Fruit fly (Drosophila melanogaster): ENCODE results near the gene ZAP3.
A peak's percentile ranks its signal among the peaks of the same experiment; 100 is the strongest.

The ZAP3 gene

dm6 chrX:10113910-10114790 is 31.9 kb upstream of the ZAP3 start:
- TF ChIP-seq CG13204 (GFP tag; optimal IDR thresholded peaks at IDR 0.05) (no peak), Pif1B (GFP tag; optimal IDR thresholded peaks at IDR 0.05) (peak; percentile 69), D1 (tag; optimal IDR thresholded peaks at IDR 0.05) (no peak), CG12605 (GFP tag; IDR thresholded peaks at IDR 0.05) (0 out of 2 replicates have a peak, but pooled peaks have one; percentile 10), CG34367 (tag; optimal IDR thresholded peaks at IDR 0.05) (peak; percentile 38), CG32121 (GFP tag; IDR thresholded peaks at IDR 0.05) (peak; percentile 42), Ets98B (GFP tag; IDR thresholded peaks at IDR 0.05) (peak; percentile 58), CG15710 (tag; optimal IDR thresholded peaks at IDR 0.05) (peak; percentile 24), EcR (GFP tag; optimal IDR thresholded peaks at IDR 0.05) (no peak), CG10348 (GFP tag; IDR thresholded peaks at IDR 0.05) (no peak), CG8301 (tag; optimal IDR thresholded peaks at IDR 0.05) (peak; percentile 81), rn (GFP tag; IDR thresholded peaks at IDR 0.05) (peak; percentile 59), Snoo (tag; optimal IDR thresholded peaks at IDR 0.05) (peak; percentile 79), CG14655 (GFP tag; optimal IDR thresholded peaks at IDR 0.05) (peak; percentile 86), CG17806 (tag; optimal IDR thresholded peaks at IDR 0.05) (peak; percentile 60), CG4496 (GFP tag; IDR thresholded peaks at IDR 0.05) (peak; percentile 58; the same call in 1 of the 3 replicates), fd96Ca (GFP tag; IDR thresholded peaks at IDR 0.05) (peak; percentile 64), CG9948 (tag; optimal IDR thresholded peaks at IDR 0.05) (peak; percentile 67), CG8159 (tag; optimal IDR thresholded peaks at IDR 0.05) (peak; percentile 51), Pif1A (GFP tag; optimal IDR thresholded peaks at IDR 0.05) (peak; percentile 67), gl (tag; optimal IDR thresholded peaks at IDR 0.05) (no peak)

dm6 chrX:10110898-10111297 is 28.6 kb upstream of the ZAP3 start:
- TF ChIP-seq CG13204 (GFP tag; optimal IDR thresholded peaks at IDR 0.05) (peak; percentile 7), Pif1A (GFP tag; optimal IDR thresholded peaks at IDR 0.05) (peak; percentile 10), gl (tag; optimal IDR thresholded peaks at IDR 0.05) (no peak), CG4496 (GFP tag; IDR thresholded peaks at IDR 0.05) (0 out of 3 replicates have a peak, but pooled peaks have one; percentile 20)

DNA sequence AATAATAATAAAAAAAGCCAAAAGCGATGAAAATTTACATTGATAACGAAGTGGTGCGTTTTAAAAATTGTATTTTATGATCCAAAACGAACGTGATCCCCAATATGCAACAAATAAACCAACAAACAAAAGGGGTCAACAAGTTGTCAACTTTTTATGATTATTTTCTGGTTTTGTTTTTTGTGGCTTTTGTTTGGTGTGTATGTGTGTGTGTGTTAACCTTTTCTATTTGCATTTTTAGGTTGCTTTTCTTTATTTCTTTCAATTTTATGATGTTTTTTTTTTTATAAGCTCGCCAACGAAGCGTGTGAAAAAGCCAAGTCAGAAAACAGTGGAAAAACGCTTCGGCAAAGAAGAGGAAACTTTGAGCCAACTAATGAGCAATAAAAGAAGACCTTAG is 26.0 kb upstream of the ZAP3 start:
- TF ChIP-seq D1 (tag; optimal IDR thresholded peaks at IDR 0.05), result no peak
- no peak for TF ChIP-seq Pif1A (GFP tag; optimal IDR thresholded peaks at IDR 0.05)
- no peak for TF ChIP-seq CG32121 (GFP tag; IDR thresholded peaks at IDR 0.05)
- TF ChIP-seq gl (tag; optimal IDR thresholded peaks at IDR 0.05), result no peak
- no peak for TF ChIP-seq CG15710 (tag; optimal IDR thresholded peaks at IDR 0.05)
- TF ChIP-seq CG34367 (tag; optimal IDR thresholded peaks at IDR 0.05), result no peak
- TF ChIP-seq Snoo (tag; optimal IDR thresholded peaks at IDR 0.05), result no peak
- no peak for TF ChIP-seq EcR (GFP tag; optimal IDR thresholded peaks at IDR 0.05)
- TF ChIP-seq CG9948 (tag; optimal IDR thresholded peaks at IDR 0.05), result no peak

dm6 chrX:10106562-10107147 is 24.4 kb upstream of the ZAP3 start:
- TF ChIP-seq CG34367 (tag; optimal IDR thresholded peaks at IDR 0.05), result no peak
- no peak for TF ChIP-seq EcR (GFP tag; optimal IDR thresholded peaks at IDR 0.05)
- TF ChIP-seq CG32121 (GFP tag; IDR thresholded peaks at IDR 0.05), result peak; percentile 79
- peak; percentile 90 for TF ChIP-seq Ets98B (GFP tag; IDR thresholded peaks at IDR 0.05)
- TF ChIP-seq gl (tag; optimal IDR thresholded peaks at IDR 0.05), result no peak
- peak; percentile 77 for TF ChIP-seq fd96Ca (GFP tag; IDR thresholded peaks at IDR 0.05)
- peak; percentile 41 for TF ChIP-seq CG14655 (GFP tag; optimal IDR thresholded peaks at IDR 0.05)
- peak; percentile 67; the same call in 1 of the 2 replicates for TF ChIP-seq rn (GFP tag; IDR thresholded peaks at IDR 0.05)
- peak; percentile 80 for TF ChIP-seq CG12605 (GFP tag; IDR thresholded peaks at IDR 0.05)
- peak; percentile 90 for TF ChIP-seq CG4496 (GFP tag; IDR thresholded peaks at IDR 0.05)
- TF ChIP-seq CG9948 (tag; optimal IDR thresholded peaks at IDR 0.05), result no peak
- no peak for TF ChIP-seq CG10348 (GFP tag; IDR thresholded peaks at IDR 0.05)
- TF ChIP-seq CG17806 (tag; optimal IDR thresholded peaks at IDR 0.05), result no peak
- no peak for TF ChIP-seq CG8159 (tag; optimal IDR thresholded peaks at IDR 0.05)
- TF ChIP-seq Pif1A (GFP tag; optimal IDR thresholded peaks at IDR 0.05), result peak; percentile 14

- TF ChIP-seq Ets98B (GFP tag; IDR thresholded peaks at IDR 0.05), result peak; percentile 80
- peak; percentile 75 for TF ChIP-seq CG34367 (tag; optimal IDR thresholded peaks at IDR 0.05)
- peak; percentile 76 for TF ChIP-seq CG17806 (tag; optimal IDR thresholded peaks at IDR 0.05)
- TF ChIP-seq D1 (tag; optimal IDR thresholded peaks at IDR 0.05), result no peak
- peak; percentile 79 for TF ChIP-seq CG14655 (GFP tag; optimal IDR thresholded peaks at IDR 0.05)
- TF ChIP-seq CG12605 (GFP tag; IDR thresholded peaks at IDR 0.05), result peak; percentile 80
- TF ChIP-seq Snoo (tag; optimal IDR thresholded peaks at IDR 0.05), result no peak
- TF ChIP-seq rn (GFP tag; IDR thresholded peaks at IDR 0.05), result peak; percentile 53; the same call in 1 of the 2 replicates
- peak; percentile 81 for TF ChIP-seq CG8159 (tag; optimal IDR thresholded peaks at IDR 0.05)
- peak; percentile 73 for TF ChIP-seq CG15710 (tag; optimal IDR thresholded peaks at IDR 0.05)
- no peak for TF ChIP-seq EcR (GFP tag; optimal IDR thresholded peaks at IDR 0.05)
- TF ChIP-seq CG10348 (GFP tag; IDR thresholded peaks at IDR 0.05), result no peak
- peak; percentile 64 for TF ChIP-seq Pif1B (GFP tag; optimal IDR thresholded peaks at IDR 0.05)
- peak; percentile 63 for TF ChIP-seq Pif1A (GFP tag; optimal IDR thresholded peaks at IDR 0.05)
- peak; percentile 78 for TF ChIP-seq CG9948 (tag; optimal IDR thresholded peaks at IDR 0.05)
- TF ChIP-seq CG8301 (tag; optimal IDR thresholded peaks at IDR 0.05), result peak; percentile 71
- peak; percentile 27 for TF ChIP-seq gl (tag; optimal IDR thresholded peaks at IDR 0.05)
- TF ChIP-seq CG32121 (GFP tag; IDR thresholded peaks at IDR 0.05), result peak; percentile 67
- peak; percentile 90 for TF ChIP-seq fd96Ca (GFP tag; IDR thresholded peaks at IDR 0.05)
- peak; percentile 91 for TF ChIP-seq CG4496 (GFP tag; IDR thresholded peaks at IDR 0.05)
- TF ChIP-seq CG13204 (GFP tag; optimal IDR thresholded peaks at IDR 0.05), result peak; percentile 27
Observed at dm6 chrX:10105701-10106307, 23.5 kb upstream of the ZAP3 start.

Data from whole organism, pupa.